Fruit fly (Drosophila melanogaster) whole organism, adult: ENCODE measurements around the gene Tdrd3.

Experiments
- CG11617 ChIP-seq: fragments of 200-800 bp; sonication (Bioruptor generic); optimal IDR thresholded peaks from 2 replicates; lab custom pipeline; 2017; ENCODE audit warnings: mild to moderate bottlenecking, missing biosample characterization, missing genetic modification reagents, missing genetic modification characterization
- CG12768 ChIP-seq: fragments of 200-800 bp; sonication (Bioruptor generic); optimal IDR thresholded peaks from 2 replicates; lab custom pipeline; 2017; ENCODE audit warnings: missing biosample characterization, missing genetic modification characterization, mild to moderate bottlenecking, moderate library complexity, missing genetic modification reagents
- CG14711 ChIP-seq: fragments of 200-800 bp; sonication (Bioruptor generic); optimal IDR thresholded peaks from 2 replicates; lab custom pipeline; 2018; ENCODE audit warnings: missing biosample characterization, mild to moderate bottlenecking, missing genetic modification characterization, moderate library complexity
- CG1620 ChIP-seq: fragments of 200-800 bp; sonication (Bioruptor generic); optimal IDR thresholded peaks from 2 replicates; lab custom pipeline; 2016; ENCODE audit warnings: missing biosample characterization, missing genetic modification characterization
- CG33017 ChIP-seq: fragments of 200-800 bp; sonication (Bioruptor generic); optimal IDR thresholded peaks from 2 replicates; lab custom pipeline; 2018; ENCODE audit warnings: missing biosample characterization, mild to moderate bottlenecking, missing genetic modification characterization, moderate library complexity
- CG5204 ChIP-seq: fragments of 200-800 bp; sonication (Bioruptor generic); optimal IDR thresholded peaks from 2 replicates; lab custom pipeline; 2016; ENCODE audit warnings: missing biosample characterization, missing genetic modification characterization
- CG7045 ChIP-seq: fragments of 200-800 bp; sonication (Bioruptor generic); optimal IDR thresholded peaks from 2 replicates; lab custom pipeline; 2017; ENCODE audit warnings: missing biosample characterization, mild to moderate bottlenecking, missing genetic modification characterization
- CG7101 ChIP-seq: fragments of 200-800 bp; sonication (Bioruptor generic); optimal IDR thresholded peaks from 2 replicates; lab custom pipeline; 2018; ENCODE audit warnings: missing biosample characterization, mild to moderate bottlenecking, missing genetic modification characterization, moderate library complexity
- Clk ChIP-seq: fragments of 200-800 bp; sonication (Bioruptor generic); optimal IDR thresholded peaks from 2 replicates; lab custom pipeline; 2017; ENCODE audit warnings: missing biosample characterization, missing genetic modification characterization
- Crg-1 ChIP-seq: fragments of 200-800 bp; sonication (Bioruptor generic); optimal IDR thresholded peaks from 2 replicates; lab custom pipeline; 2016; ENCODE audit warnings: missing biosample characterization, missing genetic modification characterization
- Hr96 ChIP-seq: fragments of 200-800 bp; sonication (Bioruptor generic); optimal IDR thresholded peaks from 2 replicates; lab custom pipeline; 2016; ENCODE audit warnings: missing biosample characterization, missing genetic modification characterization
- Mnt ChIP-seq: fragments of 200-800 bp; sonication (Bioruptor generic); optimal IDR thresholded peaks from 2 replicates; lab custom pipeline; 2016; ENCODE audit warnings: missing biosample characterization, mild to moderate bottlenecking, missing genetic modification characterization
- bab1 ChIP-seq: fragments of 200-800 bp; sonication (Bioruptor generic); optimal IDR thresholded peaks from 3 replicates; lab custom pipeline; 2019; ENCODE audit warnings: missing biosample characterization, mild to moderate bottlenecking, missing genetic modification characterization, moderate library complexity
- cic ChIP-seq: fragments of 200-800 bp; sonication (Bioruptor generic); optimal IDR thresholded peaks from 2 replicates; lab custom pipeline; 2017; ENCODE audit warnings: missing biosample characterization, mild to moderate bottlenecking, missing genetic modification characterization, moderate library complexity
- cnc ChIP-seq, 2 experiments: fragments of >200 bp; optimal IDR thresholded peaks; 2 replicates each; lab custom pipeline; 2017
- kay ChIP-seq: fragments of 200-800 bp; sonication (Bioruptor generic); peaks from one replicate; lab custom pipeline; 2016; ENCODE audit warnings: missing biosample characterization, missing genetic modification characterization, borderline replicate concordance
- ovo ChIP-seq: fragments of 200-800 bp; sonication (Bioruptor generic); optimal IDR thresholded peaks from 2 replicates; lab custom pipeline; 2016; ENCODE audit warnings: missing biosample characterization, missing genetic modification characterization
- pad ChIP-seq: fragments of 200-800 bp; sonication (Bioruptor generic); optimal IDR thresholded peaks from 3 replicates; lab custom pipeline; 2017; ENCODE audit warnings: missing biosample characterization, missing genetic modification characterization, mild to moderate bottlenecking, moderate library complexity, missing genetic modification reagents
- tj ChIP-seq: fragments of 200-800 bp; sonication (Bioruptor generic); optimal IDR thresholded peaks from 3 replicates; lab custom pipeline; 2017; ENCODE audit warnings: missing biosample characterization, mild to moderate bottlenecking, missing genetic modification characterization, moderate library complexity
- toe ChIP-seq: fragments of 200-800 bp; sonication (Bioruptor generic); optimal IDR thresholded peaks from 2 replicates; lab custom pipeline; 2016; ENCODE audit warnings: missing biosample characterization, missing genetic modification characterization

Tdrd3 gene

DNA sequence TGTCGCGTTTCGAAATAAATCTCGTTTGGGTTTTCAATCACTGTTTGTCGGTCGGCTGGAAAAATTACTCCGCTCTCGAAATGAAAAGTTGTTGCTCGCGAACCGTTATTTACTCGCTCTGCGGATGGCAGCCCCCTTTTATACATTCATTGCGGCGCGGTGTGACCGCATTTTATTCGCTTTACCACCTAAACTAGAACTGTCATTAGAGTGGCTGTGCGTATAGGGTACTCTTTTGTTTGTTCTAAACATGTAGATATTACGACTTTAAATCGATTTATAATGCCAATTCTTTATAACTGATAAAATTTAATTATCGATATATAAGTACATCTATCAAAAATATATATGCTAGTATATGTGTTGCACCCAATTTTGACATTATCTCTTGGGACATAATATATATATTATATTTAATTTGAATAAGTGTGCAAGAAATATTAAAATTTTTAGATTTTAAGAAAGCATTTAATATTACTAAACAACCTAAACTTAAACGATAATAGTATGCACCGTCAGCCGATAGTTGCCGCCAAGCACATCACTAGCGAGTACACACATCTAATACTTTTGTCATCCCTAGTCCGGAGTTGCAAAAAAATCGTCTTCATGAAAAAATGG lies at the start of gene Tdrd3, which contains the start of gene bmm:
Tdrd3 (plus strand) TSS at position 562 of the 621 bp plus-strand sequence.
bmm (minus strand) TSS at position 183 of the 621 bp plus-strand sequence.
- peak; percentile 69 for TF ChIP-seq Crg-1 (GFP tag; lab: Kevin White, UChicago)
- TF ChIP-seq CG5204 (GFP tag; lab: Kevin White, UChicago) = peak; percentile 73
- TF ChIP-seq cic (GFP tag; lab: Kevin White, UChicago) = peak; percentile 53
- no peak for TF ChIP-seq kay (GFP tag; lab: Kevin White, UChicago)
- peak; percentile 88 for TF ChIP-seq bab1 (GFP tag; lab: Kevin White, UChicago)
- TF ChIP-seq CG7045 (GFP tag; lab: Kevin White, UChicago) = peak; percentile 82
- TF ChIP-seq CG7101 (tag; lab: Kevin White, UChicago) = peak; percentile 91
- peak; percentile 82 for TF ChIP-seq toe (GFP tag; lab: Kevin White, UChicago)
- TF ChIP-seq pad = peak; percentile 73
- peak; percentile 69 for TF ChIP-seq ovo
- peak; percentile 80 for TF ChIP-seq tj
- TF ChIP-seq CG1620 (GFP tag; lab: Kevin White, UChicago) = peak; percentile 63
- peak; percentile 71 for TF ChIP-seq CG33017 (tag; lab: Kevin White, UChicago)
- peak; percentile 77 for TF ChIP-seq Clk (GFP tag; lab: Kevin White, UChicago)
- TF ChIP-seq CG11617 (GFP tag; lab: Kevin White, UChicago) = peak; percentile 93
- TF ChIP-seq Mnt (GFP tag; lab: Kevin White, UChicago) = peak; percentile 57
- TF ChIP-seq Hr96 (GFP tag; lab: Kevin White, UChicago) = peak; percentile 55
- TF ChIP-seq cnc (optimal IDR thresholded peaks at IDR 0.05; lab: Kevin White, UChicago) = no peak
- peak; percentile 64 for TF ChIP-seq CG12768
- TF ChIP-seq CG14711 (tag; lab: Kevin White, UChicago) = peak; percentile 80

DNA sequence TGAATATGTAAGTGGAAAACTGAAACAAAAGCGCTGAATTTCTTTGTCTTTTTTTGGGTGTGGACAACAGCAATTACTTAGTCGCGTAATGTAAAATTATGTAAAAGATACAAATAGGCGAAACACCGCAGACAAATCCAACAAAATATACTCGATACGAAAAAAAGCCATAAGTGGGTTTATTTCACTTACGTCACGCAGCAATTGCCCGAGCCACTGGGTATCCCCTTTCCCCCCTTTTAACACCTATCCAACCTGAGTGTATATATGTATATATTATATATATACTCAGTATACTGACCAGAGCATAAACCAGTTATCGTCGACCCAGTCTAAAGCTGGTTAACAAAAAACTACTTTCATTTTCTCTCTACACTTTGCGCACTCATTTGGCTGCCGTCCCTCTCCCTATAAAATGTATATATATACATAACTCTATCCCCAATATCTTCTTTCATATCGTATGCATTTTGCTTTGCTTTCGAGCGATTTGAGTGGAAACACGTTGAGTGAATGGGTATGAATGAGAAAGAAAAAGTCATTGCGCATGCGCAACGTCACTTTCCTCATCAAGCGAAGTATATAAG lies 43.4 kb upstream of the Tdrd3 start:
- no peak for TF ChIP-seq kay (GFP tag; lab: Kevin White, UChicago)
- TF ChIP-seq Mnt (GFP tag; lab: Kevin White, UChicago) = no peak
- no peak for TF ChIP-seq CG14711 (tag; lab: Kevin White, UChicago)
- no peak for TF ChIP-seq tj
- no peak for TF ChIP-seq CG33017 (tag; lab: Kevin White, UChicago)
- TF ChIP-seq toe (GFP tag; lab: Kevin White, UChicago) = no peak
- no peak for TF ChIP-seq CG7045 (GFP tag; lab: Kevin White, UChicago)

DNA sequence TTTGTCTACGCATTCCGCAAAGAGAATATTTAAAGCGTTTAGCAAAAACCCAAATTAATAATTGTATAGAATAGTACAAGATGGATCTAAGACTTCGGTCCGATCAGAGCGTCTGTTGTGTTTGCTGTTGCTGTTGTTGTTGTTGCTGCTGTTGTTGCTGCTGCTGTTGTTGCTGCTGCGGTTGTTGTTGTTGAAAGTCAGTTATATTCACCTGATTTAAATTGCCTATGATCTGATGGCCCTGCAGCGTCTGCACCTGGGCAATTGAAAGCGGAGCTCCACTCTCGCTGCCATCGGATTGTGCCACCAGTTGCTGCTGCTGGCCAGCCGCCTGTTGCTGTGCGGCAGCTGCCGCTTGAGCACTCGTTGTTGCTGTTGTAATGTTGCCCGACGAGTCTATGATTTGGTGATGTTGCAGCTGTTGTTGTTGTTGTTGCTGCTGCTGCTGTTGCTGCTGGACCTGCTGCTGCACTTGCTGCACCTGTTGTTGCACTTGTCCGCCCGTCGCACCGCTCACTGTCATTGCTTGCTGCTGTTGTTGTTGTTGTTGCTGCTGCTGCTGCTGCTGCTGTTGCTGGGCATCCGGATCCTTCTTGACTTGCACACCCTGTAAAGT lies 35.4 kb upstream of the Tdrd3 start:
- no peak for TF ChIP-seq toe (GFP tag; lab: Kevin White, UChicago)
- no peak for TF ChIP-seq ovo
- TF ChIP-seq Clk (GFP tag; lab: Kevin White, UChicago) = no peak
- no peak for TF ChIP-seq CG1620 (GFP tag; lab: Kevin White, UChicago)
- TF ChIP-seq tj = no peak
- TF ChIP-seq CG7045 (GFP tag; lab: Kevin White, UChicago) = no peak
- TF ChIP-seq CG7101 (tag; lab: Kevin White, UChicago) = no peak
- TF ChIP-seq cic (GFP tag; lab: Kevin White, UChicago) = no peak
- no peak for TF ChIP-seq CG5204 (GFP tag; lab: Kevin White, UChicago)
- TF ChIP-seq Hr96 (GFP tag; lab: Kevin White, UChicago) = no peak

DNA sequence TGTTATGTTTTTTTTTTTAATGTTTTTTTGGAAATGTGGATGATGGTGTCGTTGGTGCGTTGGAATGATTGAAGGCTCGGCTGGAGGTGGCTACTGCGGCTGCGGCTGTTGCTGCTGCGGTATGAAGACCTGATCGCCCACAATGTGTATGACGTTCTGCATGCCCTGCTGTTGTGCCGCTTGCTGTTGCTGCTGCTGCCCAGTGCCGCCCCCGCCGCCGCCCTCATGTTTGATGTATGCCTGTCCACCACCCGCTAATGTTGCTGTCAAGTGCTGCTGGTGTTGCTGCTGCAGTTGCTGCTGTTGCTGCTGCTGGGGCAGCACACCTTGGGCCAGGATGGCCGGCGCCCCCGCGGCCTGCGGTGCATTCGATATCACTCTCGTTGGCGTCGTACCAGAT lies 33.8 kb upstream of the Tdrd3 start:
- no peak for TF ChIP-seq Mnt (GFP tag; lab: Kevin White, UChicago)
- TF ChIP-seq CG11617 (GFP tag; lab: Kevin White, UChicago) = no peak
- TF ChIP-seq CG14711 (tag; lab: Kevin White, UChicago) = no peak
- TF ChIP-seq CG7101 (tag; lab: Kevin White, UChicago) = no peak
- TF ChIP-seq kay (GFP tag; lab: Kevin White, UChicago) = no peak
- TF ChIP-seq CG5204 (GFP tag; lab: Kevin White, UChicago) = no peak
- no peak for TF ChIP-seq toe (GFP tag; lab: Kevin White, UChicago)

DNA sequence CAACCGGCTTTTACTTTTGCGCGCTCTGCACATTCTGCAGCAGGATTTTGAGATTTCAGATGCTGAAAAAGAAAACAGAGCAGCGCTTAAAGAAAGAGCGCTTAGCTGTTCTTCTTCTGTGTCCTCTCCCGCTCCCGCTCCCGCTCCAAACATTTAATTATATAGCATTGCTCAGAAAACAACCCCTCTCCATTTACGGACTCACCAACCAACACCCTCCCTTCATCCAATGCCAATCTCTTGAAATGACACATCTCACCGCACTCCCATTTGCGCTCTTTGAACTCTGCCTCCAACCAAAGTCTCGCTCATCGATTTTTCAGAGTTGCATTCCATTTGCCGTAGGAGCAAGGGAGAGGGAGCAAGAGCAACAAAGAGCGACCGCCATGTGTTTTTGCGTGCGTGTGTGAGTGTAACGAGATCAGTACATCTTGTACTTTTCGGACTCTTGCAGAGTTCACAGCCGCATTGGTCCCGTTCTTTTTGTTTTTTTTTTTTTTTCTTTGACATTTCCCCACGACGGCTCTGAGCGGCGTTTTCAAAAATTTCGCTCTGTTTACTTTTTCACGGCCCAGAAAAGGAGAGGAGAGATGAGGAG lies 31.4 kb upstream of the Tdrd3 start:
- peak; percentile 94 for TF ChIP-seq pad
- TF ChIP-seq CG5204 (GFP tag; lab: Kevin White, UChicago) = no peak
- no peak for TF ChIP-seq CG7045 (GFP tag; lab: Kevin White, UChicago)
- TF ChIP-seq Mnt (GFP tag; lab: Kevin White, UChicago) = peak; percentile 82
- TF ChIP-seq CG1620 (GFP tag; lab: Kevin White, UChicago) = no peak
- TF ChIP-seq CG33017 (tag; lab: Kevin White, UChicago) = no peak
- peak; percentile 88 for TF ChIP-seq CG12768
- TF ChIP-seq cic (GFP tag; lab: Kevin White, UChicago) = peak; percentile 2
- TF ChIP-seq CG14711 (tag; lab: Kevin White, UChicago) = no peak
- peak; percentile 54 for TF ChIP-seq tj
- no peak for TF ChIP-seq CG7101 (tag; lab: Kevin White, UChicago)
- no peak for TF ChIP-seq CG11617 (GFP tag; lab: Kevin White, UChicago)
- peak; percentile 2 for TF ChIP-seq Crg-1 (GFP tag; lab: Kevin White, UChicago)
- peak; percentile 30 for TF ChIP-seq Clk (GFP tag; lab: Kevin White, UChicago)
- no peak for TF ChIP-seq bab1 (GFP tag; lab: Kevin White, UChicago)
- peak; percentile 32 for TF ChIP-seq ovo
